Fruit fly (Drosophila melanogaster) whole organism: ENCODE results near the gene glob3.

Experiments
- CG8478 ChIP-seq: fragments of >200 bp; optimal IDR thresholded peaks from 2 replicates; lab custom pipeline; 2018; ENCODE audit warnings: inconsistent platforms
- Dll ChIP-seq: fragments of >200 bp; optimal IDR thresholded peaks from 2 replicates; lab custom pipeline; 2017
- EcR ChIP-seq, 2 experiments: fragments of >200 bp; optimal IDR thresholded peaks; 2 replicates each; lab custom pipeline; 2017; ENCODE audit warnings: missing biosample characterization in 2 of 2, missing genetic modification characterization in 2 of 2, missing genetic modification reagents in 2 of 2
- pan ChIP-seq: fragments of >200 bp; optimal IDR thresholded peaks from 2 replicates; lab custom pipeline; 2017
- psq ChIP-seq: fragments of >200 bp; optimal IDR thresholded peaks from 2 replicates; lab custom pipeline; 2017
- usp ChIP-seq: fragments of >200 bp; optimal IDR thresholded peaks from 2 replicates; lab custom pipeline; 2017; ENCODE audit warnings: missing biosample characterization, missing genetic modification characterization, mixed read lengths

glob3 gene

DNA sequence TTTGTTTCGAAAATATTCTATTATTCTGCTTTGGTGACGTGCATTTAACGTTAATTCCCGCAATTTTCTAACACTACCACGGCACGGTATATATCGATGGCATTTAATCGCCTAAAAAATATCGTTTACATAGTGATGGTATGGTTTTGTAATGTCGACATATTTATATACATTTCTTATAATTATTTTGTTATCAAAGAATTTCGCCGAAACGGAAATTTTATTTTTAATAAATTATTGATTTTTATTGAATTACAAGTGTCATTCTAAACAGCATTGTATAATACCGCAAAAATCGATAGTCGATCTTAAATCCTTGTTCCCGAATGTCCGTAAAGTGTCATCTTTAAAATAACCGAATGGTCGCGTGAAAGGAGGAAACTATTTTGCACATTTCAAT lies 5.4 kb upstream of the glob3 start, which contains the start of the genes Sec20 and dgrn:
Sec20 (minus strand) TSS at position 77 of the 400 bp plus-strand sequence.
dgrn (plus strand) TSS at position 160 of the 400 bp plus-strand sequence.
- TF ChIP-seq CG8478 (lab: Kevin White, UChicago) (no peak), Dll (lab: Kevin White, UChicago) (no peak), pan (lab: Kevin White, UChicago) (no peak), EcR (GFP tag; optimal IDR thresholded peaks at IDR 0.05; lab: Kevin White, UChicago) (no peak), psq (lab: Kevin White, UChicago) (no peak)

DNA sequence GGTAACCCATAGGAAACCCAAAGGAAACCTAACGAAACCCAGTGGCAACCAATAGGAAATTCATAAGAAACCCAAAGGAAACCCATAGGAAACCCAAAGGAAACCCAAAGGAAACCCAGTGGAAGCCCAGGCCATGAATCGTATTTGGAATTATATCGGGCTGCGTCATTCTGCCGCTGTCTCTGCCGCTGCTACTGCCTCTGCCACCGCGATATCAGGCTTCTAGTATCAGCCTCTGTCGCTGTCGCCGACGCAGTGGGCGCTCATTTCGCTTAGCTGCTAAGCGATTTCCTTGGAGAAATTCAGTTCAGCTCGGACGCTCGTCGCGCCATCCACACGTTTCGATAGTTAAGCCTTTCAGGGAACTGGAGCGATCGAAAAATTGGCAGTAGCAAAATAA lies 1.5 kb downstream of the glob3 start, which contains the start of gene CG1208:
CG1208 (plus strand) TSS at position 301 of the 400 bp plus-strand sequence.
- TF ChIP-seq CG8478 (lab: Kevin White, UChicago) (no peak), Dll (lab: Kevin White, UChicago) (no peak), psq (lab: Kevin White, UChicago) (no peak), pan (lab: Kevin White, UChicago) (no peak)

DNA sequence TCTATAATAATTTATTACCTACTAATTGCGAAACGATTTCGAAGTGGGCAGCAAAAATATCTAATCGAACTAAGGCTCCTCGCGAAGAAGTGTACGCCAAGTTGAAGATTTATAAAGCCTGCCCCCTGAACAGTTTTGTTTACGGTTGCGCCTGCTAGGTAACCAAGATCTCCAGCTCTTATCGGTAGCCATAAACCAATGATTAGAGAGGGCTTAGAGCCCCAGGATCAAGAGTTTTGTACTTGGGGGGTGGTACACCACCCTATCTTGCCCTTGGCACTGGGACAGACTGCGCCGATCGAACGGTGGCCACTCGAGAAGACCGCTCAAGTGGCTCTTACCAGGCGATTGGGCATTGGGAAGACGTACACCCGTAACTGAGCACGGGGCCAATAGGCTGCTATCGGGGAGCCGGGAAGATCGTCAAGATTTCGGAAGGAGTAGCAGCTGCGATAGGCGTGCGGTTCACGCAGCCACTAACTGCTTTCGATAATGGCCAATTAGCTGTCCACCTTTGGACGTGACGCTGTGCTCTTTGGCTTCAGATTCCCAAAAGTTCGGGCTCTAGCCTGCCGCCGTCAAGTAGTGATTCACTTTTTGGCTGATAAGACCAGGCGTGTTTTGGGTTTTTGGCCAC lies 2.6 kb downstream of the glob3 start:
- TF ChIP-seq pan (lab: Kevin White, UChicago) (no peak), psq (lab: Kevin White, UChicago) (no peak), usp (GFP tag; lab: Kevin White, UChicago) (no peak), Dll (lab: Kevin White, UChicago) (no peak)

DNA sequence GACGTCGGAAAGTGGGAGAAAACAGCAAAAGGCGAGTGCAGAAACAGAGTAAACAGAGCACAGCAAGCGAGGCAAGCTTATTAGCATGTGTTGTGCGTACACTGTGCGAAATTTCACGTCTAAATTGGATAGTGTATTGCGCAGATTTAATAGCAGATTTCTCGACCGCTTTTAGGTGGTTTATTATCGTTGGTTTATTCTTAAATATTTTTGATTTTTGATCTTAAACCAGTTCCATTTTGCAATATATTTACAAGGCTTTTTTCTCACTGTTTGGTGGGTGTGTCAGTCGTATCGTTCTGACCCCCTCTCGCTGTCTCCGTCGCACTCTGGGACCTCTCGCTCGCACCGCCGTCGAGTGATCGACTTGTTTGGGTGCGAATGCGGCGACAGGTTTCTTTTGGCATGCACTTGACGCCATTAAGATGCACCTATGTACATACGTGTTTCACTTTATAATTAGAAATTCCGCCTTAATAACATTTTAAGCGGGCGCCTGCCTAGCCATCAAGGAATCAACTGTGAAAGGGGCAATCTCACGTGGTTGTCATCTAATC lies 4.2 kb downstream of the glob3 start:
- TF ChIP-seq EcR (GFP tag; optimal IDR thresholded peaks at IDR 0.05; lab: Kevin White, UChicago) (no peak), pan (lab: Kevin White, UChicago) (no peak), CG8478 (lab: Kevin White, UChicago) (no peak), usp (GFP tag; lab: Kevin White, UChicago) (no peak), Dll (lab: Kevin White, UChicago) (no peak), psq (lab: Kevin White, UChicago) (no peak)

DNA sequence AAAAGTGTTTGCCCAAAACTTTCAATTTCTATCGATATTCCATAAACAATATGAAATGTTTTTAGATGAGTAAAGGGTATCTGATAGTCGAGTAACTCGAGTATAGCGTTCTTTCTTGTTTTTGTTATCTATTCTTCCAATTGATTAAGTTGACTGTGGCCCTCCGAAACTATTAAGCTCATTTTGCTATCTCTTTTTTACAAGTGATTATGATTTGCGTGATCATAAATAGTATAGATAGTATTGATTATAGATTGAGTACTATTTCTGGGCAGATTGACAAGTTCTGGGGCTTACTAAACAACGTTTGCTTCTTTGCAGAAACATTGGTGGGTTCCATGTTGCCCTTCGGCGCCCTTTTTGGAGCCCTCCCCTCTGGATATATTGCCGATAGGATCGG lies 6.7 kb downstream of the glob3 start:
- TF ChIP-seq Dll (lab: Kevin White, UChicago) (no peak), EcR (GFP tag; optimal IDR thresholded peaks at IDR 0.05; lab: Kevin White, UChicago) (no peak), CG8478 (lab: Kevin White, UChicago) (no peak), usp (GFP tag; lab: Kevin White, UChicago) (no peak), pan (lab: Kevin White, UChicago) (no peak), psq (lab: Kevin White, UChicago) (no peak)

DNA sequence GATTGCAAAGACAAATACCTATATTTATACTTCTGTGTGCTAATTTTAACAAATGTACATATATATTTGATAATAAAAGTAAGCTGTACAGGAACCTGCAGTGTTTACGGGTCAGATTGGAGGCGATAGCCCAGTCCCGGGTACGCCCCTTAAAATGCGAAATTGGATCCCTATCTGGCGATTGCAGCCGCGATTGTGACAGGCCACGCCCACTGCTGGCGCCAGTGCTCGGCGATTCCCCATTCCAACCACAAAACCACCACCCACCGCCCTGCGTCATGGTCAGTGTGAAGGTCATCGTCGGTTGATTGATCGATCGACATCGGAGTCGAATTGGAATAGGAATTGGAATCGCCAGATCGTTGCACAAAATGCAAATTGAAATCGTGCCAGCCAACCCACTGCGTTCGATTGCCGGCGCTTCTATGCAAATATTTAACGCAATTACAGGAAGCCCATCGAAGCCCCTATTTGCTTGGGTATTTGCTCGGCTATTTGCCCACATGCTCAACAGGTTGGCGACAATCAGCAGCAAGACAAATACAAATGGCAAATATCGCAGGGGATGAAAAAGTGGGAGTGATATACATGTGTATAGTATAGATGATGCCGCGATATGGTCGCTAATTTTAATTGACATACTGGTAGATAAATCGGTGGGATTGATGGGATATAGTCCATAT lies 9.0 kb downstream of the glob3 start:
- TF ChIP-seq EcR (GFP tag; optimal IDR thresholded peaks at IDR 0.05; lab: Kevin White, UChicago) (no peak), pan (lab: Kevin White, UChicago) (no peak), usp (GFP tag; lab: Kevin White, UChicago) (no peak), psq (lab: Kevin White, UChicago) (no peak), CG8478 (lab: Kevin White, UChicago) (no peak), Dll (lab: Kevin White, UChicago) (no peak)

DNA sequence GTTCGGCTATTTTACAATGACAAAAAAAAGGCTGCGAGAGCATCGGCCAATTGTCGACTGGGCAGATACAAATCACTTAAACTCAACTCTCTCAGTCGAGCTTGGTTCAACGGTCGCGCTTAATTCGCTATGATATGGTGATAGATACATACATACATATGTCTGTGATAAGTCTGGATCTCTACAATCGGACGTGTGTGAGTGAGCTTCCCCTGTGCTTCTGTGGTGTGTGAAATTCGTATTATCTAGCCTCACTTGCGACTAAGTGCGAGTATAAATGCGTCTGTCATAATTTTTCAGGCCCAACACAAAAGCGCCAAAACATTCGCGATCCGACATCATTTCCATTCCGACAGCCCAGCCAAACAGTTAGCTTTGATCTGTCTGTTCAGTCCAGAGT lies 11.0 kb downstream of the glob3 start, which contains the start of gene CG1213:
CG1213 (plus strand) TSS at position 301 of the 400 bp plus-strand sequence.
- TF ChIP-seq psq (lab: Kevin White, UChicago) (no peak), pan (lab: Kevin White, UChicago) (no peak), CG8478 (lab: Kevin White, UChicago) (no peak), Dll (lab: Kevin White, UChicago) (no peak), usp (GFP tag; lab: Kevin White, UChicago) (no peak), EcR (GFP tag; optimal IDR thresholded peaks at IDR 0.05; lab: Kevin White, UChicago) (no peak)

DNA sequence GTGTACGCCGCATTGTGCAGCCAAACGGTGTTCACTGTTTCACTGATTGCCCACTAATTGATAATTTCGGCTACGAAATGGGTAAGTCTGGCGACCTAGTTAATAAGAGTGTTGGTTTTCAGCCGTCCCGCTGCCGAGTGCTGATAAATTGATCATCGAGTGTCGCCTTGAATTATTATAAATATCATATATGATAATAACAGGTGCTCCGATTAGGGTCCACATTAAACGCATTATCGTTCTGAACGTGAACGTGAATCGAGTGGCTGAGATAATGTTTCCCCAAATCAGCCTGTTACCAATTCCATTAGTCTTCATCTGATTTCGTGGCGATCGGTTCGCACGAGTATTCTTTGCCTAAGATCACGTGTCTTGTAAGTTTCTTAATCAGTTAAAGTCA lies 11.4 kb downstream of the glob3 start:
- TF ChIP-seq psq (lab: Kevin White, UChicago) (no peak), EcR (GFP tag; optimal IDR thresholded peaks at IDR 0.05; lab: Kevin White, UChicago) (no peak), usp (GFP tag; lab: Kevin White, UChicago) (no peak), Dll (lab: Kevin White, UChicago) (no peak), pan (lab: Kevin White, UChicago) (no peak), CG8478 (lab: Kevin White, UChicago) (no peak)

DNA sequence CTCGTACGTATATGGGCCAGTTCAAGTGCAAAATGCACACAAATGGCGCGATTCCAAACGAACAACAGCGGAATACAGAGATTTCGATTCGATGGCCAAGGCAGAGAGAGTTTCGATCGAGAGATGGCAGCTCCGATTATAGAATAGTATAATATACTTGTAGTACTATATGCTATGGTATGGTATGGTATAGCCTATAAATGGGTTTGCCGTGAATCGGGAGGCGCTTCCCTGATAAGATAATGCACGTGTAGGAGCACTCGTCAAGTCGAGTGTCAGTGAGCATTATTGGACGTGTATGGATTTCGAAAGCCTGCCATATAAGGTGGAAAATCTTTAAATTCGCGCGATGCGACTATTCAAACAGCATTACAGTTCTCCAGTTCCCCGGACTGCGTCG lies 13.7 kb downstream of the glob3 start:
- TF ChIP-seq Dll (lab: Kevin White, UChicago) (no peak), CG8478 (lab: Kevin White, UChicago) (no peak), EcR (GFP tag; optimal IDR thresholded peaks at IDR 0.05; lab: Kevin White, UChicago) (no peak), pan (lab: Kevin White, UChicago) (no peak), psq (lab: Kevin White, UChicago) (no peak), usp (GFP tag; lab: Kevin White, UChicago) (no peak)

DNA sequence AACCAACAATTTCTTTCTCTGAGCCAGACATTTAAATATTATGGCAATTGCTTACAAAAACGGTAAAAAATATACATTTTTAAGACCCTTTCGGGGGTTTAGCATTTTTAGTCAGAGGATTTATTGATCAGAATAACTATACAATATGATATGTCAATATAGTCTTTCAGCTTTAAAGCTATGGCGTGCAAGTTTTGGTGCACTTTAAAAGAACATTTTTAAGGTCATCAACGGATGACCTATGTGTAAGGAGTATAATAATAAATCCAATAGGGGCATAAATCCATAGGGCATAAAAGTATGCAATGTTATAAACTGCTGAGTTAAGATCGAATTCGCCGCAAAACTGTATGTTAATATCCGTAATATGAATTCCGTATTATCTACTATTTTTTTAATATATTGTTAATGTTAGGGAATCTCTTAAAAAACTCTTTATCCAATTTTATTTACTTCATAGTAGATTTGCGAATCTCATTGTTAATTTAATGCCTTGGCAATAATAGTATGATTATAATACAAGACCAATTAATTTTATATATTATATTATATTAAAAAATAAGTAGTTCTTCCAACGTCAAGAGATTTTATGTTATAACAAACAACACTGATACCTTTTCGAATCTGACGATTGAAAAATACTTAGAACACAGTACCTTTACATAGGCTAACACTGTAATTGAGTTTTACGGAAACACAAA lies 16.9 kb downstream of the glob3 start, which contains the start of gene CG14676:
CG14676 (plus strand) TSS at position 651 of the 701 bp plus-strand sequence.
- TF ChIP-seq usp (GFP tag; lab: Kevin White, UChicago): no peak
- no peak for TF ChIP-seq Dll (lab: Kevin White, UChicago)
- TF ChIP-seq pan (lab: Kevin White, UChicago): no peak
- TF ChIP-seq EcR (GFP tag; optimal IDR thresholded peaks at IDR 0.05; lab: Kevin White, UChicago): no peak
- TF ChIP-seq CG8478 (lab: Kevin White, UChicago): no peak
- TF ChIP-seq psq (lab: Kevin White, UChicago): no peak
